Fruit fly (Drosophila melanogaster) whole organism, prepupa: ENCODE results near the gene Cyp305a1.

Experiments
- Blimp-1 ChIP-seq: fragments of 200-800 bp; sonication (Bioruptor generic); optimal IDR thresholded peaks from 3 replicates; lab custom pipeline; 2017; ENCODE audit warnings: missing biosample characterization, missing genetic modification characterization, mild to moderate bottlenecking, moderate library complexity, missing genetic modification reagents
- CG10631 ChIP-seq: fragments of 200-800 bp; sonication (Bioruptor generic); optimal IDR thresholded peaks from 2 replicates; lab custom pipeline; 2016; ENCODE audit warnings: missing biosample characterization, missing genetic modification characterization
- CG11294 ChIP-seq: fragments of 200-800 bp; sonication (Bioruptor generic); IDR thresholded peaks from 2 replicates; pipeline ENCODE4 v1.3.6; 2022; ENCODE audit warnings: missing biosample characterization, missing genetic modification characterization
- CG11762 ChIP-seq: fragments of 200-800 bp; sonication (Bioruptor generic); optimal IDR thresholded peaks from 3 replicates; lab custom pipeline; 2016; ENCODE audit warnings: missing biosample characterization, missing genetic modification characterization; ENCODE audit not compliant: insufficient read depth
- CG11902 ChIP-seq: fragments of 200-800 bp; sonication (Bioruptor generic); optimal IDR thresholded peaks from 3 replicates; lab custom pipeline; 2016; ENCODE audit warnings: missing biosample characterization, missing genetic modification characterization
- CG1621 ChIP-seq: fragments of 200-800 bp; sonication (Bioruptor generic); optimal IDR thresholded peaks from 3 replicates; lab custom pipeline; 2018; ENCODE audit warnings: missing biosample characterization, mild to moderate bottlenecking, missing genetic modification characterization
- CG16779 ChIP-seq: fragments of 200-800 bp; sonication (Bioruptor generic); optimal IDR thresholded peaks from 3 replicates; lab custom pipeline; 2017; ENCODE audit warnings: missing biosample characterization, mild to moderate bottlenecking, missing genetic modification characterization
- CG3032 ChIP-seq: fragments of 200-800 bp; optimal IDR thresholded peaks from 2 replicates; lab custom pipeline; 2019; ENCODE audit warnings: missing biosample characterization, mild to moderate bottlenecking, missing genetic modification characterization, moderate library complexity
- CG31627 ChIP-seq: fragments of 200-800 bp; sonication (Bioruptor generic); optimal IDR thresholded peaks from 3 replicates; lab custom pipeline; 2016; ENCODE audit warnings: missing biosample characterization, missing genetic modification characterization
- CG32006 ChIP-seq: fragments of 200-800 bp; sonication (Bioruptor generic); optimal IDR thresholded peaks from 3 replicates; lab custom pipeline; 2017; ENCODE audit warnings: missing biosample characterization, mild to moderate bottlenecking, missing genetic modification characterization
- CG34406 ChIP-seq: fragments of 200-800 bp; sonication (Bioruptor generic); optimal IDR thresholded peaks from 3 replicates; lab custom pipeline; 2016; ENCODE audit warnings: missing biosample characterization, missing genetic modification characterization
- CG4318 ChIP-seq: fragments of 200-800 bp; sonication (Bioruptor generic); optimal IDR thresholded peaks from 3 replicates; lab custom pipeline; 2017; ENCODE audit warnings: missing biosample characterization, mild to moderate bottlenecking, missing genetic modification characterization
- CG6163 ChIP-seq: fragments of 200-800 bp; sonication (Bioruptor generic); IDR thresholded peaks from 3 replicates; pipeline ENCODE4 v1.3.6; 2022; ENCODE audit warnings: missing biosample characterization, missing genetic modification characterization
- CG6276 ChIP-seq: fragments of 200-800 bp; sonication (Bioruptor generic); optimal IDR thresholded peaks from 2 replicates; lab custom pipeline; 2017; ENCODE audit warnings: missing biosample characterization, mild to moderate bottlenecking, missing genetic modification characterization
- CG6792 ChIP-seq: fragments of 200-800 bp; sonication (Bioruptor generic); optimal IDR thresholded peaks from 3 replicates; lab custom pipeline; 2016; ENCODE audit warnings: missing biosample characterization, missing genetic modification characterization
- CG6808 ChIP-seq: fragments of 200-800 bp; sonication (Bioruptor generic); optimal IDR thresholded peaks from 3 replicates; lab custom pipeline; 2017; ENCODE audit warnings: missing biosample characterization, missing genetic modification characterization, mild to moderate bottlenecking, moderate library complexity, missing genetic modification reagents
- CG6854 ChIP-seq: fragments of 200-800 bp; sonication (Bioruptor generic); optimal IDR thresholded peaks from 2 replicates; lab custom pipeline; 2017; ENCODE audit warnings: missing biosample characterization, mild to moderate bottlenecking, missing genetic modification characterization
- CG7368 ChIP-seq: fragments of 200-800 bp; sonication (Bioruptor generic); optimal IDR thresholded peaks from 3 replicates; lab custom pipeline; 2016; ENCODE audit warnings: missing biosample characterization, missing genetic modification characterization
- CG8632 ChIP-seq: fragments of 200-800 bp; sonication (Bioruptor generic); optimal IDR thresholded peaks from 3 replicates; lab custom pipeline; 2016; ENCODE audit warnings: missing biosample characterization, missing genetic modification characterization
- CG9139 ChIP-seq: fragments of 200-800 bp; sonication (Bioruptor generic); optimal IDR thresholded peaks from 3 replicates; lab custom pipeline; 2017; ENCODE audit warnings: missing biosample characterization, mild to moderate bottlenecking, missing genetic modification characterization
- Eip75B ChIP-seq: fragments of 200-800 bp; sonication (Bioruptor generic); optimal IDR thresholded peaks from 3 replicates; lab custom pipeline; 2016; ENCODE audit warnings: missing biosample characterization, missing genetic modification characterization
- Eip78C ChIP-seq: fragments of 200-800 bp; sonication (Bioruptor generic); peaks from one replicate; lab custom pipeline; 2016; ENCODE audit warnings: missing biosample characterization, missing genetic modification characterization
- Eip93F ChIP-seq: fragments of 200-800 bp; sonication (Bioruptor generic); optimal IDR thresholded peaks from 2 replicates; lab custom pipeline; 2016; ENCODE audit warnings: missing biosample characterization, mild to moderate bottlenecking, missing genetic modification characterization
- Ets21C ChIP-seq: fragments of 200-800 bp; sonication (Bioruptor generic); optimal IDR thresholded peaks from 3 replicates; lab custom pipeline; 2016; ENCODE audit warnings: missing biosample characterization, missing genetic modification characterization
- Gug ChIP-seq: fragments of 200-800 bp; sonication (Bioruptor generic); IDR thresholded peaks from 2 replicates; pipeline ENCODE4 v1.3.6; 2022; ENCODE audit warnings: missing biosample characterization, missing genetic modification characterization
- Hr39 ChIP-seq: fragments of 200-800 bp; sonication (Bioruptor generic); optimal IDR thresholded peaks from 2 replicates; lab custom pipeline; 2016; ENCODE audit warnings: missing biosample characterization, missing genetic modification characterization
- Hr4 ChIP-seq: fragments of 200-800 bp; sonication (Bioruptor generic); optimal IDR thresholded peaks from 3 replicates; lab custom pipeline; 2016; ENCODE audit warnings: missing biosample characterization, missing genetic modification characterization
- Lpt ChIP-seq: fragments of 200-800 bp; sonication (Bioruptor generic); optimal IDR thresholded peaks from 3 replicates; lab custom pipeline; 2016; ENCODE audit warnings: missing biosample characterization, missing genetic modification characterization
- Met ChIP-seq: fragments of 200-800 bp; sonication (Bioruptor generic); optimal IDR thresholded peaks from 3 replicates; lab custom pipeline; 2016; ENCODE audit warnings: missing biosample characterization, missing genetic modification characterization
- Smox ChIP-seq: fragments of 200-800 bp; sonication (Bioruptor generic); optimal IDR thresholded peaks from 3 replicates; lab custom pipeline; 2016; ENCODE audit warnings: missing biosample characterization, missing genetic modification characterization
- Sox14 ChIP-seq: fragments of 200-800 bp; sonication (Bioruptor generic); optimal IDR thresholded peaks from 3 replicates; lab custom pipeline; 2016; ENCODE audit warnings: missing biosample characterization, missing genetic modification characterization
- Sox15 ChIP-seq: fragments of 200-800 bp; sonication (Bioruptor generic); optimal IDR thresholded peaks from 3 replicates; lab custom pipeline; 2016; ENCODE audit warnings: missing biosample characterization, missing genetic modification characterization
- achi ChIP-seq: fragments of 200-800 bp; sonication (Bioruptor generic); optimal IDR thresholded peaks from 3 replicates; lab custom pipeline; 2016; ENCODE audit warnings: missing biosample characterization, missing genetic modification characterization
- acj6 ChIP-seq: fragments of 200-800 bp; sonication (Bioruptor generic); optimal IDR thresholded peaks from 3 replicates; lab custom pipeline; 2016; ENCODE audit warnings: missing biosample characterization, missing genetic modification characterization
- dac ChIP-seq: fragments of 200-800 bp; sonication (Bioruptor generic); optimal IDR thresholded peaks from 2 replicates; lab custom pipeline; 2017; ENCODE audit warnings: missing biosample characterization, mild to moderate bottlenecking, missing genetic modification characterization
- dsx ChIP-seq: fragments of 200-800 bp; optimal IDR thresholded peaks from 3 replicates; lab custom pipeline; 2019; ENCODE audit warnings: missing biosample characterization, mild to moderate bottlenecking, missing genetic modification characterization, moderate library complexity; ENCODE audit not compliant: poor library complexity, severe bottlenecking
- esn ChIP-seq: fragments of 200-800 bp; sonication (Bioruptor generic); optimal IDR thresholded peaks from 2 replicates; lab custom pipeline; 2016; ENCODE audit warnings: missing biosample characterization, mild to moderate bottlenecking, missing genetic modification characterization, moderate library complexity
- fd59A ChIP-seq: fragments of 200-800 bp; sonication (Bioruptor generic); optimal IDR thresholded peaks from 2 replicates; lab custom pipeline; 2017; ENCODE audit warnings: missing biosample characterization, mild to moderate bottlenecking, missing genetic modification characterization, missing genetic modification reagents
- fd85E ChIP-seq: fragments of 200-800 bp; sonication (Bioruptor generic); optimal IDR thresholded peaks from 3 replicates; lab custom pipeline; 2016; ENCODE audit warnings: missing biosample characterization, missing genetic modification characterization
- fkh ChIP-seq: fragments of 200-800 bp; sonication (Bioruptor generic); optimal IDR thresholded peaks from 3 replicates; lab custom pipeline; 2017; ENCODE audit warnings: missing biosample characterization, mild to moderate bottlenecking, missing genetic modification characterization, moderate library complexity
- lz ChIP-seq: fragments of 200-800 bp; sonication (Bioruptor generic); optimal IDR thresholded peaks from 3 replicates; lab custom pipeline; 2016; ENCODE audit warnings: missing biosample characterization, missing genetic modification characterization
- net ChIP-seq: fragments of 200-800 bp; sonication (Bioruptor generic); optimal IDR thresholded peaks from 3 replicates; lab custom pipeline; 2016; ENCODE audit warnings: missing biosample characterization, missing genetic modification characterization
- salr ChIP-seq, 2 experiments: fragments of 200-800 bp; sonication (Bioruptor generic); optimal IDR thresholded peaks; 3 replicates each; lab custom pipeline; 2016 to 2018; ENCODE audit warnings: missing biosample characterization in 2 of 2, missing genetic modification characterization in 2 of 2, mild to moderate bottlenecking in 1 of 2
- ss ChIP-seq, 2 experiments: fragments of 200-800 bp; sonication (Bioruptor generic); optimal IDR thresholded peaks; 2 replicates in 1 of 2; 3 replicates in 1 of 2; lab custom pipeline; 2017 to 2018; ENCODE audit warnings: mild to moderate bottlenecking in 2 of 2, missing biosample characterization in 2 of 2, missing genetic modification characterization in 2 of 2, moderate library complexity in 1 of 2
- svp ChIP-seq: fragments of 200-800 bp; sonication (Bioruptor generic); peaks from one replicate; lab custom pipeline; 2016; ENCODE audit warnings: missing biosample characterization, missing genetic modification characterization
- topi ChIP-seq: fragments of 200-800 bp; sonication (Bioruptor generic); optimal IDR thresholded peaks from 3 replicates; lab custom pipeline; 2016; ENCODE audit warnings: missing biosample characterization, missing genetic modification characterization
- vri ChIP-seq: fragments of 200-800 bp; sonication (Bioruptor generic); optimal IDR thresholded peaks from 3 replicates; lab custom pipeline; 2016; ENCODE audit warnings: missing biosample characterization, mild to moderate bottlenecking, missing genetic modification characterization

The Cyp305a1 gene

dm6 chr3L:19815472-19816150 is 2.5 kb upstream of the Cyp305a1 start, which contains the start of gene cyc (continued):
- TF ChIP-seq Lpt (peak; percentile 44), Smox (GFP tag; lab: Kevin White, UChicago) (no peak), achi (GFP tag; lab: Kevin White, UChicago) (no peak), Gug (GFP tag; lab: Robert Waterston, UW) (no peak), net (GFP tag; lab: Kevin White, UChicago) (no peak), CG11902 (GFP tag; lab: Kevin White, UChicago) (no peak), CG3032 (no peak), CG4318 (GFP tag; lab: Kevin White, UChicago) (no peak), CG11762 (no peak), ss (GFP tag; optimal IDR thresholded peaks at IDR 0.05; lab: Kevin White, UChicago) (no peak), dac (peak; percentile 33), CG16779 (tag; lab: Kevin White, UChicago) (no peak), CG7368 (GFP tag; lab: Kevin White, UChicago) (no peak), acj6 (GFP tag; lab: Kevin White, UChicago) (no peak), CG1621 (no peak), dsx (peak; percentile 85), Sox14 (GFP tag; lab: Kevin White, UChicago) (no peak), esn (GFP tag; lab: Kevin White, UChicago) (peak; percentile 38), Met (GFP tag; lab: Kevin White, UChicago) (no peak), Eip78C (no peak), fkh (no peak), fd85E (GFP tag; lab: Kevin White, UChicago) (no peak), CG10631 (no peak), CG11294 (GFP tag; lab: Robert Waterston, UW) (no peak), CG6163 (GFP tag; lab: Robert Waterston, UW) (peak; percentile 56; the same call in 2 of the 3 replicates), CG9139 (GFP tag; lab: Kevin White, UChicago) (no peak), Eip75B (GFP tag; lab: Kevin White, UChicago) (no peak), svp (GFP tag; lab: Kevin White, UChicago) (no peak)

- TF ChIP-seq salr (GFP tag; optimal IDR thresholded peaks at IDR 0.05; lab: Kevin White, UChicago) (no peak), Eip93F (GFP tag; lab: Kevin White, UChicago) (no peak), fkh (no peak), CG8632 (GFP tag; lab: Kevin White, UChicago) (no peak), esn (GFP tag; lab: Kevin White, UChicago) (no peak), Lpt (no peak), CG32006 (GFP tag; lab: Kevin White, UChicago) (no peak), CG6792 (no peak), Sox14 (GFP tag; lab: Kevin White, UChicago) (no peak), Hr39 (GFP tag; lab: Kevin White, UChicago) (no peak), CG34406 (no peak), Sox15 (GFP tag; lab: Kevin White, UChicago) (no peak), ss (GFP tag; optimal IDR thresholded peaks at IDR 0.05; lab: Kevin White, UChicago) (no peak), CG1621 (no peak), CG31627 (GFP tag; lab: Kevin White, UChicago) (no peak), fd59A (GFP tag; lab: Kevin White, UChicago) (no peak)
Observed at dm6 chr3L:19812491-19812890, 648 bp downstream of the Cyp305a1 start.

DNA sequence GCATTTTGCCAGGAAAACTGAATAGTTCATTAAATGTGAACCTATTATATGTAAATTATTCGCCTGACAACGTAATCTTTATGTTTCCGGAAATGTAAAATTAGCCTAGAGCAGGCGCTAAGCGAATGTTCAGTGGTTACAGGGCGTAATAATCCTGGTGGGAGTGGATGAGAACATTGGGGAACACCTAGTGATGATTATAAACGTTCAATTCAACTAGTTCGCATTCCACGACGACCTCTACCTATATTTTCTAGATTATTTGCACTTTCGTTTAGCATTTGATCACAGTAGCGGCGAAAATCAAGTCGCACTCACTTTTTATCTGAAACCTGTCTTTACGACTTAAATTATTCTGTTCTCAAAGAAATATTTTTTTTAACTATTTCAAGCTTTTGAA is 5.6 kb downstream of the Cyp305a1 start:
- TF ChIP-seq CG6808 (GFP tag; lab: Kevin White, UChicago): no peak
- no peak for TF ChIP-seq CG6854
- no peak for TF ChIP-seq Lpt
- no peak for TF ChIP-seq dac
- TF ChIP-seq vri: no peak
- TF ChIP-seq CG8632 (GFP tag; lab: Kevin White, UChicago): no peak
- no peak for TF ChIP-seq Sox15 (GFP tag; lab: Kevin White, UChicago)
- no peak for TF ChIP-seq CG16779 (tag; lab: Kevin White, UChicago)
- TF ChIP-seq Blimp-1 (GFP tag; lab: Kevin White, UChicago): no peak
- no peak for TF ChIP-seq topi (GFP tag; lab: Kevin White, UChicago)
- TF ChIP-seq Ets21C (GFP tag; lab: Kevin White, UChicago): no peak
- no peak for TF ChIP-seq lz (GFP tag; lab: Kevin White, UChicago)
- no peak for TF ChIP-seq Hr39 (GFP tag; lab: Kevin White, UChicago)
- no peak for TF ChIP-seq Hr4 (GFP tag; lab: Kevin White, UChicago)
- no peak for TF ChIP-seq CG6276 (GFP tag; lab: Kevin White, UChicago)
- TF ChIP-seq, all 60 proteins: peak for 0
